Worm (Caenorhabditis elegans) whole organism, mixed stage, embryonic: ENCODE measurements around the gene F56D2.3.
A peak's percentile ranks its signal among the peaks of the same experiment; 100 is the strongest.

Source experiments
- bed-3 ChIP-seq: fragments of 200-800 bp; sonication (Bioruptor generic); optimal IDR thresholded peaks from 3 replicates; lab custom pipeline; 2018; ENCODE audit warnings: mild to moderate bottlenecking, missing genetic modification characterization, moderate library complexity, missing compliant biosample characterization
- ceh-39 ChIP-seq: fragments of 150-350 bp; optimal IDR thresholded peaks from 2 replicates; lab custom pipeline; 2014; ENCODE audit warnings: missing biosample characterization, missing genetic modification characterization
- ceh-83 ChIP-seq: fragments of 200-800 bp; sonication (Bioruptor generic); optimal IDR thresholded peaks from 2 replicates; lab custom pipeline; 2018; ENCODE audit warnings: mild to moderate bottlenecking, missing genetic modification characterization, missing compliant biosample characterization
- ces-1 ChIP-seq: fragments of 150-350 bp; optimal IDR thresholded peaks from 2 replicates; lab custom pipeline; 2014; ENCODE audit warnings: missing biosample characterization, missing genetic modification reagents, missing genetic modification characterization
- elt-3 ChIP-seq: fragments of 150-350 bp; optimal IDR thresholded peaks from 2 replicates; lab custom pipeline; 2014; ENCODE audit warnings: missing biosample characterization, missing genetic modification characterization
- ham-2 ChIP-seq: fragments of 200-800 bp; sonication (Bioruptor generic); optimal IDR thresholded peaks from 2 replicates; lab custom pipeline; 2018; ENCODE audit warnings: mild to moderate bottlenecking, missing genetic modification characterization, missing compliant biosample characterization
- hlh-1 ChIP-seq: fragments of 150-350 bp; optimal IDR thresholded peaks from 2 replicates; lab custom pipeline; 2014; ENCODE audit warnings: missing biosample characterization, missing genetic modification reagents, missing genetic modification characterization
- lin-13 ChIP-seq: fragments of 150-350 bp; optimal IDR thresholded peaks from 2 replicates; lab custom pipeline; 2014; ENCODE audit warnings: missing biosample characterization, missing genetic modification characterization
- lin-32 ChIP-seq: fragments of 200-800 bp; sonication (Bioruptor generic); optimal IDR thresholded peaks from 2 replicates; lab custom pipeline; 2018; ENCODE audit warnings: mild to moderate bottlenecking, missing genetic modification characterization, missing compliant biosample characterization
- mep-1 ChIP-seq: fragments of 150-350 bp; optimal IDR thresholded peaks from 2 replicates; lab custom pipeline; 2017; ENCODE audit warnings: missing biosample characterization, missing genetic modification reagents, missing genetic modification characterization, inconsistent platforms
- nhr-12 ChIP-seq: fragments of 150-350 bp; optimal IDR thresholded peaks from 2 replicates; lab custom pipeline; 2014; ENCODE audit warnings: missing biosample characterization, missing genetic modification characterization
- nhr-2 ChIP-seq: fragments of 150-350 bp; optimal IDR thresholded peaks from 2 replicates; lab custom pipeline; 2014; ENCODE audit warnings: missing biosample characterization, missing genetic modification characterization
- nhr-28 ChIP-seq: fragments of 150-350 bp; optimal IDR thresholded peaks from 2 replicates; lab custom pipeline; 2014; ENCODE audit warnings: missing biosample characterization, missing genetic modification characterization
- nhr-76 ChIP-seq: sonication (generic microtip); optimal IDR thresholded peaks from 2 replicates; lab custom pipeline; 2017; ENCODE audit warnings: missing biosample characterization, missing genetic modification characterization
- pha-4 ChIP-seq: fragments of 150-350 bp; optimal IDR thresholded peaks from 2 replicates; lab custom pipeline; 2018; ENCODE audit warnings: missing biosample characterization, missing genetic modification reagents, missing genetic modification characterization
- sem-2 ChIP-seq: fragments of 200-800 bp; sonication (Bioruptor generic); optimal IDR thresholded peaks from 2 replicates; lab custom pipeline; 2018; ENCODE audit warnings: mild to moderate bottlenecking, missing genetic modification characterization, missing compliant biosample characterization
- sptf-1 ChIP-seq: sonication (generic microtip); optimal IDR thresholded peaks from 2 replicates; lab custom pipeline; 2017; ENCODE audit warnings: mild to moderate bottlenecking, missing genetic modification characterization, moderate library complexity, missing compliant biosample characterization
- tbx-8 ChIP-seq: fragments of 200-800 bp; sonication (Bioruptor generic); optimal IDR thresholded peaks from 2 replicates; lab custom pipeline; 2018; ENCODE audit warnings: mild to moderate bottlenecking, missing genetic modification characterization, moderate library complexity, missing compliant biosample characterization
- unc-39 ChIP-seq: fragments of 150-350 bp; optimal IDR thresholded peaks from 2 replicates; lab custom pipeline; 2014; ENCODE audit warnings: missing biosample characterization, missing genetic modification characterization
- zip-8 ChIP-seq: fragments of 150-350 bp; optimal IDR thresholded peaks from 2 replicates; lab custom pipeline; 2014; ENCODE audit warnings: missing biosample characterization, missing genetic modification characterization
- ztf-11 ChIP-seq: fragments of 150-350 bp; optimal IDR thresholded peaks from 2 replicates; lab custom pipeline; 2014; ENCODE audit warnings: missing biosample characterization, missing genetic modification characterization

F56D2.3 gene

ce11 chrIII:5632426-5632976 lies 47.8 kb downstream of the F56D2.3 start:
- TF ChIP-seq elt-3 (tag; lab: Kevin White, UChicago) (no peak), ceh-39 (no peak), ces-1 (GFP tag; lab: Kevin White, UChicago) (peak; percentile 88)

ce11 chrIII:5634509-5634908 lies 49.8 kb downstream of the F56D2.3 start:
- TF ChIP-seq ceh-83 (no peak), bed-3 (no peak), zip-8 (no peak), elt-3 (tag; lab: Kevin White, UChicago) (no peak), pha-4 (tag; lab: Kevin White, UChicago) (no peak), lin-32 (no peak), lin-13 (tag; lab: Kevin White, UChicago) (no peak), nhr-76 (tag; lab: Kevin White, UChicago) (no peak), ceh-39 (no peak), nhr-2 (no peak), sptf-1 (tag; lab: Kevin White, UChicago) (no peak)
- TF ChIP-seq, all 35 proteins: peak for 0

ce11 chrIII:5635179-5635578 lies 50.4 kb downstream of the F56D2.3 start, which contains the start of gene ckk-1:
ckk-1 (plus strand) TSS chrIII:5635479.
- TF ChIP-seq ces-1 (GFP tag; lab: Kevin White, UChicago), result no peak
- TF ChIP-seq hlh-1 (tag; lab: Kevin White, UChicago), result no peak
- TF ChIP-seq bed-3, result no peak
- TF ChIP-seq nhr-28 (tag; lab: Kevin White, UChicago), result no peak
- no peak for TF ChIP-seq ham-2 (GFP tag; lab: Kevin White, UChicago)
- no peak for TF ChIP-seq nhr-76 (tag; lab: Kevin White, UChicago)
- no peak for TF ChIP-seq tbx-8 (GFP tag; lab: Kevin White, UChicago)
- TF ChIP-seq ztf-11 (tag; lab: Kevin White, UChicago), result no peak
- no peak for TF ChIP-seq mep-1 (tag; lab: Kevin White, UChicago)
- no peak for TF ChIP-seq nhr-12 (tag; lab: Kevin White, UChicago)
- TF ChIP-seq unc-39 (tag; lab: Kevin White, UChicago), result no peak
- TF ChIP-seq sem-2 (GFP tag; lab: Kevin White, UChicago), result no peak
- TF ChIP-seq ceh-83, result no peak
- TF ChIP-seq sptf-1 (tag; lab: Kevin White, UChicago), result no peak
- TF ChIP-seq elt-3 (tag; lab: Kevin White, UChicago), result no peak
